Fruit fly (Drosophila melanogaster): Measurements from ENCODE around the gene CG13926.

The CG13926 gene

DNA sequence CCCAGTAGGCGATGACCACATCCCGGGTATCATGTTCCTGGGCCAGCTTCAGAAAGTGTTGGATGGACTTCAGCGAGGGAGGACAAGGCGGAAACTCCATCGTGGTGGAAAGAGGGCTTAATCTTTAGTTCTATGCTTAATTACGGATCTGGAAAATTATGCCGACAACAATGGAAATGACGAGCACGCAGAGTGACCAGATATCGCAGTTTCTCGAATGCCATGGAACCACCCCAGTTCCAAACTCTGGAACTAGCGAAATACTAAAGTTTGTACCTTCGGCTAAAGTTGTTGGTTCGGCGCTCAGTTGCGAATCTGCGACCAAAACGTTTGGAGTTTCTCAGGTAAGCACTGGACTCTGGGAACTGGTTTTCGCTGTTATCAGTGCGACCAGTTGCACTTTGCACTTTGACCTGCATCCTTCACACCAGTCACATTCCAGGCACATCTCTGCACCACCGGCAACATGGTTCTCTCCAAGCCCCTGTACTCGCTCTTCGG is 34.8 kb upstream of the CG13926 start, which contains the start of the genes CG7970 and Vta1 (continued):
- TF ChIP-seq salr (GFP tag; optimal IDR thresholded peaks at IDR 0.05) (peak in 1 of 2 experiments; percentile 45), OdsH (GFP tag; optimal IDR thresholded peaks at IDR 0.05) (no peak), CG6854 (GFP tag; optimal IDR thresholded peaks at IDR 0.05) (peak; percentile 79), CG6163 (GFP tag; IDR thresholded peaks at IDR 0.05) (peak; percentile 35; the same call in 1 of the 3 replicates), Gug (GFP tag; IDR thresholded peaks at IDR 0.05) (peak; percentile 13; the same call in 1 of the 2 replicates), CG8119 (GFP tag; IDR thresholded peaks at IDR 0.05) (peak; percentile 55)

DNA sequence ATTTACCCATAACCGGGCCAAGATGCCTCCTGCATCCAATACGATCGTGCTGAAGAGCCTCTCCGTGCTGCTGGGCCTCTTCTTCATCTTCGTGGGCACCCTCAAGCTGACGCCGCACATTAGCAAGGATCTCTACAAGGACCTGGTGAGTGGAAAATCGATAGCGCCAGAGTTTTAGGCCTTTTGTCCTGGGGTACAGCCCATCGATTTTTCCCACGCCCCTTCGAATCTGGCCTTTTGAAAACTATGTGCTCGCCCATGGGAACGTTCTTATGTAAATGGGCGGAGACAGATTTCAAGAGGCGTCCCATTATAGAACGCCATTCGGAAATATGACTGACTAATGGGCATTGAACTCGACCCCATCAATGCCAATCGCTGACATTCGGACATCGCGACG is 31.4 kb upstream of the CG13926 start:
- TF ChIP-seq vri (GFP tag; optimal IDR thresholded peaks at IDR 0.05) (no peak), Ets21C (GFP tag; optimal IDR thresholded peaks at IDR 0.05) (no peak), cyc (GFP tag; optimal IDR thresholded peaks at IDR 0.05) (no peak), Met (GFP tag; optimal IDR thresholded peaks at IDR 0.05) (no peak)

DNA sequence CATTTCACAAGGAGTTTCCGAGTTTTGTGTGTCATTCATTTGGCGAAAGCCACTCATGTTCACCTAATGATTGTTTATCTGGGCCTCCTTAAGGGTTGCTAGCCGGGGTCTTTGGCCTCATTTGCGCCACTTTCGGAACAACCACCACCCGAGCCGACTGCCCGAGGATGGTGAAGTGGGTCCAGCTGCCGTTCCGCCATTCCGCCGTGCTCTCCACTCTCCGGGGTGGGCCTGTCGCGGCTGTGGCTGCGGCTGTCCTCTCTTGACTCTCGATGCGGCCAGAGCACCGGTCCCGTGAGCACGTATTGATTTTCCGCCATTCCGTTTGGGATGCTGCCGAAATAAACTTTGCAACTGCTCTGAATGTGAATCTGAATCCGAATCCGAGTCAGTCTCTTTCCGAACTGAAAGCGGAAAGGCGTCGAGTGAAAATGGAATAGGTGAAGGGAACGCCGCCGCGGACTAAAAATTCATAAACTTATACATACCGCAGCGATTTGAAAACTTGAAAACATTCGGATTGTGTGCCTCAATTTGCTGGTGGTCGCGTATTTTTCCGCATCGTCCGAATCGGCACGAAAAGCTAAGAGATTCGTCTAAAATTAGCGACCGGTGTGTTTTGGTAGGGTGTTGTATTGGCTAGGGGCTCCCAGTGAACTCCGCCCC is 30.9 kb upstream of the CG13926 start, which contains the start of gene CG13920:
Gene CG13920 (plus strand): TSS at position 255 of the 666 bp plus-strand sequence.
- TF ChIP-seq CG8119 (GFP tag; IDR thresholded peaks at IDR 0.05) (no peak), OdsH (GFP tag; optimal IDR thresholded peaks at IDR 0.05) (no peak), Eip93F (GFP tag; optimal IDR thresholded peaks at IDR 0.05) (no peak), CG6276 (GFP tag; optimal IDR thresholded peaks at IDR 0.05) (no peak), CG3032 (tag; optimal IDR thresholded peaks at IDR 0.05) (no peak), CG6854 (GFP tag; optimal IDR thresholded peaks at IDR 0.05) (no peak), CG6792 (GFP tag; optimal IDR thresholded peaks at IDR 0.05) (no peak), CG11294 (GFP tag; IDR thresholded peaks at IDR 0.05) (no peak), Eip78C (GFP tag) (no peak), Sox15 (GFP tag; optimal IDR thresholded peaks at IDR 0.05) (no peak), eg (GFP tag; IDR thresholded peaks at IDR 0.05) (no peak), Ets21C (GFP tag; optimal IDR thresholded peaks at IDR 0.05) (no peak), net (GFP tag; optimal IDR thresholded peaks at IDR 0.05) (no peak), Met (GFP tag; optimal IDR thresholded peaks at IDR 0.05) (no peak)

DNA sequence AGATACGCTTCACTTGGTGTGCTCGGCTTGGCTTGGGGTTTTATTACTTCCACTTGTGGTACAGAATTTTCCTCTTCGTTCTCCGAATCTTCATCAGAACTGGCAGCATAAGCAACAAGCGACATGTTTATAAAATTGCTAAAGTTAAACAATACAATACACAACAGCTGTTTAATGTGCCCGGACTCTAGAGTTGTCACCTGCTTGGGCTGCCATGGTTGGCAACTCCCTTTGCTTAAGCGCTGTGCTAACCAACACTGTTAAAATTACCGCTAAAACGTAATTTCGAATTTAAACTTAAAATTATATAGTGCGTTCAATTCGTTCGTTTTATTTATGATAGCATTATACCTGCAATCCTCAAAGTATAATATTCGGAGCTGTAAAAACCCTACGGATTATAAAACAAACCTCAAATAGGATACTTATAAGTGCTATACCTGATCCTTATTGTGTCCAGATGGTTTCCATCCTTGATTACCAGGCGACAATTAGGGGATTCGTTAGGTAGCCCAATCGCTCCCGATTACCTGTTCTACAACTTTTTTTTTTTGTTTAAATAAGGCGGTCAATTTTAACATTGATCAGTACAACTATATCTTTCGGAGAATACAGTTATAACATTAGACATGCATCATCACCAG is 29.4 kb upstream of the CG13926 start, which contains the start of the genes CG17249 and Bro:
Gene CG17249 (minus strand): TSS at position 189 of the 644 bp plus-strand sequence.
Gene Bro (plus strand): TSS at position 594 of the 644 bp plus-strand sequence.
- peak; percentile 27 for TF ChIP-seq lz (GFP tag; optimal IDR thresholded peaks at IDR 0.05)
- TF ChIP-seq svp (GFP tag) = no peak
- no peak for TF ChIP-seq Sox15 (GFP tag; optimal IDR thresholded peaks at IDR 0.05)
- TF ChIP-seq CG3919 (GFP tag; optimal IDR thresholded peaks at IDR 0.05) = peak; percentile 13
- peak; percentile 11 for TF ChIP-seq topi (GFP tag; optimal IDR thresholded peaks at IDR 0.05)
- no peak for TF ChIP-seq CG11294 (GFP tag; IDR thresholded peaks at IDR 0.05)
- TF ChIP-seq esn (GFP tag; optimal IDR thresholded peaks at IDR 0.05) = peak; percentile 29
- TF ChIP-seq Sox14 (GFP tag; optimal IDR thresholded peaks at IDR 0.05) = peak; percentile 64
- peak; percentile 53 for TF ChIP-seq CG31627 (GFP tag; optimal IDR thresholded peaks at IDR 0.05)
- no peak for TF ChIP-seq Smox (GFP tag; optimal IDR thresholded peaks at IDR 0.05)
- peak; percentile 34 for TF ChIP-seq Eip78C (GFP tag)
- peak; percentile 78 for TF ChIP-seq CG1621 (tag; optimal IDR thresholded peaks at IDR 0.05)

DNA sequence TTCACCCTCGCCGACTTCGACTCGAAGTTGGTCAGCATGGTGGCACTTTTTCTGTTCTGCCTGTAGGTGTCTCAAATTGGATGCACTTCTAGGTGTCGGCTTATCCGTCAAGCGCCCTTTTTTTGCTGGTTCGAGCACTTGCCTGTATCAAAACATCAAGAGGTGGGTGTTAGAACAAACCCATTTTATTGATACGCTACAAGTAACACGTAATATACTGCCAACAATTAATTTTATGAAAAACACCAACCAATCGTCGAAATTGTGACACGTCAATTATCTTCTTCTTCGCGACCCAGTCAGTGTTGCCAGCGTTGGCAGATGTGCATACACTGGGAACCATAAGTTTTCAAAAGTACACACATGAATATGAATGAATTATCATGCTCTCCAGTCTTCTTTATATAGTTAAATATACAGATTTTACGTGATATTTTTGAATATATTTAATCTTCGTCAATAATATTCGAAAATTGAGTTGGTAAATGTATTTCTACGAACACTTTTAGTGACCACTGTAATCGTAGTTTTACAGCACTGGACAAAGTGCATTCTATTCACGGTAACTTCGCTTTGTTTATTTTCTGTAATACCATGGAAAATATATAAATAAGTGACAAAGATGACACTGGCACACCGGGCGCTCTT is 27.1 kb upstream of the CG13926 start, which contains the start of the genes alphaCOP and CG13919:
Gene alphaCOP (minus strand): TSS at position 280 of the 648 bp plus-strand sequence.
Gene CG13919 (plus strand): TSS at position 548 of the 648 bp plus-strand sequence.
- TF ChIP-seq Gug (GFP tag; IDR thresholded peaks at IDR 0.05) = peak; percentile 96
- TF ChIP-seq dsx (GFP tag; optimal IDR thresholded peaks at IDR 0.05; ENCODE audit: poor library complexity, severe bottlenecking) = peak; percentile 98
- peak; percentile 97 for TF ChIP-seq Sox15 (GFP tag; optimal IDR thresholded peaks at IDR 0.05)
- peak; percentile 91 for TF ChIP-seq CG6808 (GFP tag; optimal IDR thresholded peaks at IDR 0.05)
- TF ChIP-seq CG10669 (GFP tag; optimal IDR thresholded peaks at IDR 0.05) = peak; percentile 96
- TF ChIP-seq esn (GFP tag; optimal IDR thresholded peaks at IDR 0.05) = peak; percentile 98
- peak; percentile 97 for TF ChIP-seq Sox102F (GFP tag; optimal IDR thresholded peaks at IDR 0.05)
- TF ChIP-seq Hr4 (GFP tag; optimal IDR thresholded peaks at IDR 0.05) = peak; percentile 98
- peak; percentile 96 for TF ChIP-seq cyc (GFP tag; optimal IDR thresholded peaks at IDR 0.05)
- peak; percentile 95 for TF ChIP-seq CG1621 (tag; optimal IDR thresholded peaks at IDR 0.05)
- TF ChIP-seq Hr38 (GFP tag; optimal IDR thresholded peaks at IDR 0.05) = peak; percentile 70
- peak; percentile 98 for TF ChIP-seq CG31627 (GFP tag; optimal IDR thresholded peaks at IDR 0.05)
- TF ChIP-seq CG11762 (GFP tag; optimal IDR thresholded peaks at IDR 0.05; ENCODE audit: insufficient read depth) = peak; percentile 94
- TF ChIP-seq salr (GFP tag; optimal IDR thresholded peaks at IDR 0.05) = peak; percentile 94
- peak; percentile 93 for TF ChIP-seq CG6163 (GFP tag; IDR thresholded peaks at IDR 0.05)
- peak; percentile 97 for TF ChIP-seq achi (GFP tag; optimal IDR thresholded peaks at IDR 0.05)
- peak; percentile 91 for TF ChIP-seq CG16779 (tag; optimal IDR thresholded peaks at IDR 0.05)
- peak; percentile 82 for TF ChIP-seq CG6854 (GFP tag; optimal IDR thresholded peaks at IDR 0.05)
- peak; percentile 97 for TF ChIP-seq CG6792 (GFP tag; optimal IDR thresholded peaks at IDR 0.05)
- TF ChIP-seq CG3032 (tag; optimal IDR thresholded peaks at IDR 0.05) = peak; percentile 97
- peak; percentile 97 for TF ChIP-seq Smox (GFP tag; optimal IDR thresholded peaks at IDR 0.05)
- peak; percentile 96 for TF ChIP-seq net (GFP tag; optimal IDR thresholded peaks at IDR 0.05)
